Worm (Caenorhabditis elegans): ENCODE measurements around the gene slcf-2.

Gene slcf-2

ce11 chrX:3347904-3348441 lies 45.7 kb upstream of the slcf-2 start, which contains the start of gene ZK816.3 (continued):
- TF ChIP-seq chd-7 (tag; optimal IDR thresholded peaks at IDR 0.05) = no peak
- TF ChIP-seq efl-1 (GFP tag; optimal IDR thresholded peaks at IDR 0.05) = no peak
- TF ChIP-seq B0336.3 (GFP tag; IDR thresholded peaks at IDR 0.05) = no peak
- no peak for TF ChIP-seq nfya-2 (GFP tag; IDR thresholded peaks at IDR 0.05)
- TF ChIP-seq Y95B8A.8 (GFP tag; IDR thresholded peaks at IDR 0.05) = no peak
- TF ChIP-seq unc-62 (GFP tag; optimal IDR thresholded peaks at IDR 0.05) = no peak
- TF ChIP-seq dpff-1 (tag; optimal IDR thresholded peaks at IDR 0.05) = no peak
- no peak for TF ChIP-seq zim-3 (tag; optimal IDR thresholded peaks at IDR 0.05)
- TF ChIP-seq snpc-4 (GFP tag; optimal IDR thresholded peaks at IDR 0.05) = peak; percentile 57
- peak in 2 of 4 experiments; percentile 25 to 65 for TF ChIP-seq snpc-4 (tag; optimal IDR thresholded peaks at IDR 0.05)
- TF ChIP-seq ZK185.1 (tag; optimal IDR thresholded peaks at IDR 0.05; ENCODE audit: poor library complexity, severe bottlenecking) = peak; percentile 50
- no peak for TF ChIP-seq C06A6.2 (GFP tag; conservative IDR thresholded peaks at IDR 0.05)
- peak; percentile 77 for TF ChIP-seq rpc-1 (optimal IDR thresholded peaks at IDR 0.05)
- TF ChIP-seq rpc-1 (tag; optimal IDR thresholded peaks at IDR 0.05) = peak; percentile 85
- TF ChIP-seq lir-1 (GFP tag; conservative IDR thresholded peaks at IDR 0.05) = no peak
- TF ChIP-seq madf-10 (tag; optimal IDR thresholded peaks at IDR 0.05) = peak; percentile 47
- no peak for TF ChIP-seq ets-4 (GFP tag; optimal IDR thresholded peaks at IDR 0.05)
- no peak for TF ChIP-seq sptf-2 (GFP tag; optimal IDR thresholded peaks at IDR 0.05)
- peak; percentile 55 for TF ChIP-seq die-1 (tag; optimal IDR thresholded peaks at IDR 0.05)
- TF ChIP-seq athp-1 (tag; optimal IDR thresholded peaks at IDR 0.05) = no peak
- peak; percentile 43 for TF ChIP-seq nhr-90 (tag; optimal IDR thresholded peaks at IDR 0.05)
- 0 out of 2 replicates have a peak, but pooled peaks have one; percentile 27 for TF ChIP-seq Y53G8AR.9 (GFP tag; conservative IDR thresholded peaks at IDR 0.05)
- peak; percentile 64 for TF ChIP-seq B0261.1 (tag; optimal IDR thresholded peaks at IDR 0.05)
- TF ChIP-seq ztf-26 (tag; optimal IDR thresholded peaks at IDR 0.05) = peak; percentile 14
- TF ChIP-seq ztf-6 (GFP tag; IDR thresholded peaks at IDR 0.05) = no peak
- 0 out of 2 replicates have a peak, but pooled peaks have one; percentile 66 for TF ChIP-seq Y56A3A.18 (GFP tag; IDR thresholded peaks at IDR 0.05)
- peak; percentile 5 for TF ChIP-seq F52B5.7 (tag; optimal IDR thresholded peaks at IDR 0.05)
- no peak for TF ChIP-seq aptf-3 (GFP tag; IDR thresholded peaks at IDR 0.05)
- TF ChIP-seq ztf-25 (GFP tag; IDR thresholded peaks at IDR 0.05) = peak; percentile 61; the same call in 1 of the 2 replicates
- TF ChIP-seq hlh-26 (GFP tag; conservative IDR thresholded peaks at IDR 0.05) = no peak
- no peak for TF ChIP-seq tbx-9 (tag; optimal IDR thresholded peaks at IDR 0.05; ENCODE audit: borderline replicate concordance)
- TF ChIP-seq F10E7.11 (tag; optimal IDR thresholded peaks at IDR 0.05) = no peak
- TF ChIP-seq nhr-80 (tag; optimal IDR thresholded peaks at IDR 0.05) = peak; percentile 7
- TF ChIP-seq dpl-1 (GFP tag; optimal IDR thresholded peaks at IDR 0.05) = no peak
- no peak for TF ChIP-seq lag-1 (GFP tag; IDR thresholded peaks at IDR 0.05)

- no peak for TF ChIP-seq unc-62 (GFP tag; optimal IDR thresholded peaks at IDR 0.05)
These were observed 43.4 kb upstream of the slcf-2 start, which contains the start of gene nspg-4 for ce11 chrX:3350306-3350705. Gene nspg-4 (minus strand): TSS chrX:3350406.

- TF ChIP-seq lin-35 (GFP tag; optimal IDR thresholded peaks at IDR 0.05) (no peak), Y79H2A.3 (GFP tag; conservative IDR thresholded peaks at IDR 0.05) (no peak)
These were observed 42.1 kb upstream of the slcf-2 start, which contains the start of gene ZK816.1 for ce11 chrX:3351526-3351925. Gene ZK816.1 (plus strand): TSS chrX:3351712.

Data from whole organism, young adult.